Fruit fly (Drosophila melanogaster): ENCODE data around the gene CG33965.

DNA sequence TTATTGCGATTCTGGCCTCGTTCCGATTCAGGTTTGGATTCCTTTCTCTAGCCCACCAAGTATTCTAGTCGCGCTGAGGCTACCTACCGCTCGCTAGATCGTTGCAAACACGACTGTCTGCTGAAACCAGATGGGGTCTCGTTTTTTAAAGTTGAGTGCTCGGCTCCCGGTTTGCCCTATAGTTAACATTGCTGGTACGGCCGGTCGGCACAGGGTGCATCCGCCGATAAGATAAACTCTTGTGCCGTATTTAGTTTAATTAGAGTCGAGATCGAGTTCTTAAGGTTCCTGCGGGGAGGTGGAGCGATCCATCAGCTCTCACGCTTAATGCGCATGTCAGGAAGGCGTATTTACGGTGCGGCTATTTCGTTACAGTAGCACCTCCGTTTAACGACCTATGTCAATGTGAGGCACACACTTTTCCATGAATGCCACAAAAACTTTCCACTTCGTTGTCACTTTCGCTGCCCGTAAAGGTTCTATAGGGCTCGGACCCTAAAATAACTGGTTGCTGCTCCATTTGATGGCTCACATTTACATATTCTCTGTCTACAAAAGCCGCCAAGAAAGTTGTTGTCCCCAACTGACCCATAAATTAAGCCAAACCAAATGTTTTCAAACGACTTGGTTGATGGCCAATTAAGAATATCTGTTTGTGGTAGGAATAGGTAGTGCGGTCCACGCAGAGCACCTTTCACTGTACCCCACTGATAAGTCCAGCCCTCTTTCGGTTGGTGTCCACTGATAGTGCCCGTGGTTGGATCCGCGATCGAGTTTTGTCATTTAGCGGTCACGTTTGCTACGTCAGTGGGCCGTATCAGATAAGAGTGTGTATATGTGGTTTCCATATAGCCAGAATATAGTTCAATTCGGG lies 27.8 kb upstream of the CG33965 start, which contains the start of gene CG9119:
- peak; percentile 6 for TF ChIP-seq psq (GFP tag; optimal IDR thresholded peaks at IDR 0.05)
- no peak for TF ChIP-seq jim (GFP tag; optimal IDR thresholded peaks at IDR 0.05)
- no peak for TF ChIP-seq Hr83 (GFP tag; optimal IDR thresholded peaks at IDR 0.05; ENCODE audit: poor library complexity, severe bottlenecking)
- no peak for TF ChIP-seq usp (GFP tag; optimal IDR thresholded peaks at IDR 0.05)
- TF ChIP-seq foxo (GFP tag; optimal IDR thresholded peaks at IDR 0.05), result peak in 1 of 2 experiments; percentile 61
- no peak for TF ChIP-seq sage (GFP tag; optimal IDR thresholded peaks at IDR 0.05)
- TF ChIP-seq tai (GFP tag; optimal IDR thresholded peaks at IDR 0.05), result no peak
- no peak for TF ChIP-seq CG32264 (GFP tag; optimal IDR thresholded peaks at IDR 0.05)
- TF ChIP-seq ey (GFP tag; optimal IDR thresholded peaks at IDR 0.05), result peak; percentile 59
